Worm (Caenorhabditis elegans) whole organism, L1 larva: ENCODE measurements around the gene F17C8.3.

Experiments
- F16B12.6 ChIP-seq: fragments of 150-350 bp; optimal IDR thresholded peaks from 2 replicates; lab custom pipeline; 2014; ENCODE audit warnings: missing biosample characterization, missing genetic modification characterization
- alr-1 ChIP-seq: fragments of 200-800 bp; sonication (Bioruptor generic); optimal IDR thresholded peaks from 2 replicates; lab custom pipeline; 2018; ENCODE audit warnings: borderline replicate concordance, mild to moderate bottlenecking, missing genetic modification characterization, missing compliant biosample characterization
- aly-2 ChIP-seq: fragments of 150-350 bp; optimal IDR thresholded peaks from 2 replicates; lab custom pipeline; 2014; ENCODE audit warnings: missing biosample characterization, missing genetic modification characterization
- blmp-1 ChIP-seq: fragments of 150-350 bp; optimal IDR thresholded peaks from 2 replicates; lab custom pipeline; 2014; ENCODE audit warnings: missing biosample characterization, missing genetic modification characterization
- ceh-63 ChIP-seq: fragments of 200-800 bp; sonication (Bioruptor generic); optimal IDR thresholded peaks from 2 replicates; lab custom pipeline; 2018; ENCODE audit warnings: mild to moderate bottlenecking, missing genetic modification characterization, missing compliant biosample characterization
- ceh-8 ChIP-seq: fragments of 200-800 bp; sonication (Bioruptor generic); optimal IDR thresholded peaks from 2 replicates; lab custom pipeline; 2018; ENCODE audit warnings: mild to moderate bottlenecking, missing genetic modification characterization, moderate library complexity, missing compliant biosample characterization
- ceh-82 ChIP-seq, 3 experiments: fragments of 150-350 bp in 1 of 3; sonication (generic microtip) in 2 of 3; optimal IDR thresholded peaks; 2 replicates each; lab custom pipeline; 2014 to 2017; ENCODE audit warnings: missing biosample characterization in 3 of 3, missing genetic modification characterization in 3 of 3
- ceh-90 ChIP-seq: sonication (generic microtip); optimal IDR thresholded peaks from 2 replicates; lab custom pipeline; 2016; ENCODE audit warnings: missing genetic modification characterization, missing compliant biosample characterization
- dsc-1 ChIP-seq: sonication (generic microtip); optimal IDR thresholded peaks from 2 replicates; lab custom pipeline; 2016; ENCODE audit warnings: mild to moderate bottlenecking, missing genetic modification characterization, missing compliant biosample characterization
- efl-1 ChIP-seq, 4 experiments: fragments of 150-350 bp; optimal IDR thresholded peaks in 3 of 4; peaks in 1 of 4; 1 replicate in 1 of 4; 2 replicates in 3 of 4; lab custom pipeline; 2014; ENCODE audit warnings: missing biosample characterization in 2 of 4, missing genetic modification characterization in 2 of 4, missing genetic modification reagents in 2 of 4
- efl-3 ChIP-seq: fragments of 200-800 bp; sonication (Bioruptor generic); optimal IDR thresholded peaks from 2 replicates; lab custom pipeline; 2018; ENCODE audit warnings: mild to moderate bottlenecking, missing genetic modification characterization, missing compliant biosample characterization
- egl-27 ChIP-seq, 2 experiments: fragments of 150-350 bp in 1 of 2; sonication (generic microtip); optimal IDR thresholded peaks; 3 replicates each; lab custom pipeline; 2017 to 2018; ENCODE audit warnings: missing biosample characterization in 2 of 2, missing genetic modification characterization in 2 of 2, missing genetic modification reagents in 2 of 2
- elt-2 ChIP-seq: sonication (generic microtip); optimal IDR thresholded peaks from 2 replicates; lab custom pipeline; 2016; ENCODE audit warnings: missing genetic modification characterization, mild to moderate bottlenecking, inconsistent platforms, missing compliant biosample characterization, missing genetic modification reagents
- ets-5 ChIP-seq: fragments of 200-800 bp; sonication (Bioruptor generic); IDR thresholded peaks from 2 replicates; pipeline ENCODE4 v1.3.6; 2022; ENCODE audit warnings: missing genetic modification characterization, missing compliant biosample characterization
- fkh-10 ChIP-seq: sonication (generic microtip); optimal IDR thresholded peaks from 2 replicates; lab custom pipeline; 2017; ENCODE audit warnings: missing biosample characterization, missing genetic modification reagents, missing genetic modification characterization
- fkh-4 ChIP-seq: sonication (generic microtip); optimal IDR thresholded peaks from 2 replicates; lab custom pipeline; 2016; ENCODE audit warnings: missing compliant biosample characterization, missing genetic modification characterization, borderline replicate concordance
- fkh-8 ChIP-seq: sonication (generic microtip); optimal IDR thresholded peaks from 2 replicates; lab custom pipeline; 2016; ENCODE audit warnings: mild to moderate bottlenecking, missing genetic modification characterization, missing compliant biosample characterization
- fos-1 ChIP-seq: fragments of 150-350 bp; optimal IDR thresholded peaks from 2 replicates; lab custom pipeline; 2014; ENCODE audit warnings: missing biosample characterization, missing genetic modification characterization
- grh-1 ChIP-seq: fragments of 200-800 bp; sonication (Bioruptor generic); IDR thresholded peaks from 2 replicates; pipeline ENCODE4 v1.3.6; 2022; ENCODE audit warnings: missing genetic modification reagents, missing genetic modification characterization, missing compliant biosample characterization
- hlh-17 ChIP-seq: fragments of 200-800 bp; sonication (Bioruptor generic); optimal IDR thresholded peaks from 2 replicates; lab custom pipeline; 2018; ENCODE audit warnings: missing genetic modification characterization, mild to moderate bottlenecking, missing compliant biosample characterization, moderate library complexity, borderline replicate concordance
- hlh-4 ChIP-seq: sonication (generic microtip); optimal IDR thresholded peaks from 2 replicates; lab custom pipeline; 2016; ENCODE audit warnings: mild to moderate bottlenecking, missing genetic modification characterization, missing compliant biosample characterization
- hpl-2 ChIP-seq: fragments of 150-350 bp; optimal IDR thresholded peaks from 2 replicates; lab custom pipeline; 2014; ENCODE audit warnings: missing biosample characterization, missing genetic modification reagents, missing genetic modification characterization
- isw-1 ChIP-seq: fragments of 200-800 bp; sonication (Bioruptor generic); IDR thresholded peaks from 2 replicates; pipeline ENCODE4 v1.3.6; 2022; ENCODE audit warnings: missing genetic modification characterization, missing compliant biosample characterization
- jun-1 ChIP-seq: fragments of 150-350 bp; optimal IDR thresholded peaks from 2 replicates; lab custom pipeline; 2014; ENCODE audit warnings: missing biosample characterization, missing genetic modification reagents, missing genetic modification characterization
- lin-13 ChIP-seq: fragments of 150-350 bp; optimal IDR thresholded peaks from 2 replicates; lab custom pipeline; 2014; ENCODE audit warnings: missing biosample characterization, missing genetic modification reagents, missing genetic modification characterization
- lin-35 ChIP-seq, 2 experiments: fragments of 150-350 bp; optimal IDR thresholded peaks; 2 replicates each; lab custom pipeline; 2014; ENCODE audit warnings: missing biosample characterization in 2 of 2, missing genetic modification characterization in 2 of 2, missing genetic modification reagents in 2 of 2
- lir-3 ChIP-seq: sonication (generic microtip); optimal IDR thresholded peaks from 2 replicates; lab custom pipeline; 2016; ENCODE audit warnings: mild to moderate bottlenecking, missing genetic modification characterization, moderate library complexity, missing compliant biosample characterization; ENCODE audit not compliant: poor library complexity
- mab-9 ChIP-seq: fragments of 200-800 bp; sonication (Bioruptor generic); IDR thresholded peaks from 2 replicates; pipeline ENCODE4 v1.3.6; 2022; ENCODE audit warnings: missing genetic modification reagents, missing genetic modification characterization, missing compliant biosample characterization
- mef-2 ChIP-seq: fragments of 150-350 bp; optimal IDR thresholded peaks from 2 replicates; lab custom pipeline; 2014; ENCODE audit warnings: missing biosample characterization, missing genetic modification characterization
- nhr-12 ChIP-seq: sonication (generic microtip); optimal IDR thresholded peaks from 2 replicates; lab custom pipeline; 2017; ENCODE audit warnings: missing biosample characterization, missing genetic modification characterization
- nhr-237 ChIP-seq: fragments of 150-350 bp; optimal IDR thresholded peaks from 2 replicates; lab custom pipeline; 2014; ENCODE audit warnings: missing biosample characterization, missing genetic modification characterization
- nhr-47 ChIP-seq: sonication (generic microtip); optimal IDR thresholded peaks from 2 replicates; lab custom pipeline; 2016; ENCODE audit warnings: mild to moderate bottlenecking, missing genetic modification characterization, moderate library complexity, missing compliant biosample characterization
- nhr-71 ChIP-seq: sonication (generic microtip); optimal IDR thresholded peaks from 2 replicates; lab custom pipeline; 2016; ENCODE audit warnings: mild to moderate bottlenecking, missing genetic modification characterization, moderate library complexity, missing compliant biosample characterization
- nhr-76 ChIP-seq: sonication (generic microtip); optimal IDR thresholded peaks from 2 replicates; lab custom pipeline; 2017; ENCODE audit warnings: missing biosample characterization, missing genetic modification characterization
- nhr-84 ChIP-seq: sonication (generic microtip); optimal IDR thresholded peaks from 2 replicates; lab custom pipeline; 2017; ENCODE audit warnings: missing biosample characterization, missing genetic modification characterization
- nhr-90 ChIP-seq: sonication (generic microtip); optimal IDR thresholded peaks from 2 replicates; lab custom pipeline; 2016; ENCODE audit warnings: mild to moderate bottlenecking, missing genetic modification characterization, missing compliant biosample characterization; ENCODE audit not compliant: poor library complexity
- pax-3 ChIP-seq: fragments of 200-800 bp; sonication (Bioruptor generic); optimal IDR thresholded peaks from 2 replicates; lab custom pipeline; 2018; ENCODE audit warnings: mild to moderate bottlenecking, missing genetic modification characterization, moderate library complexity, missing compliant biosample characterization
- rnt-1 ChIP-seq: sonication (generic microtip); optimal IDR thresholded peaks from 2 replicates; lab custom pipeline; 2016; ENCODE audit warnings: mild to moderate bottlenecking, missing genetic modification characterization, moderate library complexity, missing compliant biosample characterization
- skn-1 ChIP-seq: fragments of 150-350 bp; optimal IDR thresholded peaks from 2 replicates; lab custom pipeline; 2014; ENCODE audit warnings: missing biosample characterization, missing genetic modification characterization
- snpc-4 ChIP-seq: fragments of 150-350 bp; optimal IDR thresholded peaks from 2 replicates; lab custom pipeline; 2014; ENCODE audit warnings: missing biosample characterization, missing genetic modification characterization
- sox-4 ChIP-seq: sonication (generic microtip); optimal IDR thresholded peaks from 2 replicates; lab custom pipeline; 2016; ENCODE audit warnings: missing genetic modification characterization, missing compliant biosample characterization
- sptf-1 ChIP-seq: fragments of 150-350 bp; optimal IDR thresholded peaks from 2 replicates; lab custom pipeline; 2014; ENCODE audit warnings: missing biosample characterization, missing genetic modification characterization
- sup-37 ChIP-seq: fragments of 200-800 bp; sonication (Bioruptor generic); optimal IDR thresholded peaks from 2 replicates; lab custom pipeline; 2018; ENCODE audit warnings: mild to moderate bottlenecking, missing genetic modification characterization, missing compliant biosample characterization
- swsn-7 ChIP-seq: sonication (generic microtip); optimal IDR thresholded peaks from 2 replicates; lab custom pipeline; 2016; ENCODE audit warnings: missing genetic modification characterization, missing compliant biosample characterization
- tlp-1 ChIP-seq: fragments of 150-350 bp; optimal IDR thresholded peaks from 2 replicates; lab custom pipeline; 2014; ENCODE audit warnings: missing biosample characterization, missing genetic modification characterization
- unc-62 ChIP-seq: fragments of 150-350 bp; optimal IDR thresholded peaks from 2 replicates; lab custom pipeline; 2014; ENCODE audit warnings: missing biosample characterization, missing genetic modification reagents, missing genetic modification characterization
- vab-15 ChIP-seq: sonication (generic microtip); optimal IDR thresholded peaks from 2 replicates; lab custom pipeline; 2017; ENCODE audit warnings: missing genotype, mild to moderate bottlenecking, missing genetic modification characterization, missing compliant biosample characterization
- xbp-1 ChIP-seq: sonication (generic microtip); optimal IDR thresholded peaks from 2 replicates; lab custom pipeline; 2016; ENCODE audit warnings: missing genetic modification characterization, missing compliant biosample characterization
- zag-1 ChIP-seq: fragments of 150-350 bp; optimal IDR thresholded peaks from 2 replicates; lab custom pipeline; 2014; ENCODE audit warnings: missing biosample characterization, missing genetic modification characterization
- zip-4 ChIP-seq: fragments of 200-800 bp; sonication (Bioruptor generic); optimal IDR thresholded peaks from 2 replicates; lab custom pipeline; 2018; ENCODE audit warnings: mild to moderate bottlenecking, missing genetic modification characterization, moderate library complexity, missing compliant biosample characterization
- ztf-11 ChIP-seq, 2 experiments: sonication (generic microtip); optimal IDR thresholded peaks; 2 replicates each; lab custom pipeline; 2016 to 2017; ENCODE audit warnings: missing genetic modification characterization in 2 of 2, missing biosample characterization in 1 of 2, missing compliant biosample characterization in 1 of 2

F17C8.3 gene

ce11 chrIII:4754001-4754561 is 22.3 kb downstream of the F17C8.3 start, which contains the start of the genes rps-0 and rbg-3 (continued):
- TF ChIP-seq sup-37 (GFP tag; lab: Kevin White, UChicago) (peak; percentile 38), hpl-2 (GFP tag; lab: Kevin White, UChicago) (peak; percentile 55), dsc-1 (tag; lab: Kevin White, UChicago) (peak; percentile 92), xbp-1 (tag; lab: Kevin White, UChicago) (peak; percentile 93), zip-4 (GFP tag; lab: Kevin White, UChicago) (peak; percentile 74), ceh-90 (tag; lab: Kevin White, UChicago) (peak; percentile 20), sox-4 (tag; lab: Kevin White, UChicago) (peak; percentile 64), elt-2 (peak; percentile 49), isw-1 (GFP tag; lab: Robert Waterston, UW) (peak; percentile 93), ceh-82 (tag; optimal IDR thresholded peaks at IDR 0.05; lab: Kevin White, UChicago) (peak; percentile 93 to 94 (median 93)), swsn-7 (peak; percentile 92), fkh-8 (tag; lab: Kevin White, UChicago) (peak; percentile 94), sptf-1 (tag; lab: Kevin White, UChicago) (no peak), nhr-90 (tag; lab: Kevin White, UChicago) (peak; percentile 89), egl-27 (tag; optimal IDR thresholded peaks at IDR 0.05; lab: Kevin White, UChicago) (no peak), jun-1 (tag; lab: Kevin White, UChicago) (peak; percentile 90), hlh-4 (tag; lab: Kevin White, UChicago) (no peak), nhr-71 (peak; percentile 97), lir-3 (peak; percentile 75), zag-1 (tag; lab: Kevin White, UChicago) (no peak), lin-13 (GFP tag; lab: Kevin White, UChicago) (peak; percentile 90), blmp-1 (tag; lab: Kevin White, UChicago) (peak; percentile 89), ets-5 (GFP tag; lab: Robert Waterston, UW) (no peak), hlh-17 (GFP tag; lab: Kevin White, UChicago) (no peak), aly-2 (peak; percentile 66), nhr-12 (tag; lab: Kevin White, UChicago) (no peak), efl-3 (GFP tag; lab: Kevin White, UChicago) (no peak), mef-2 (tag; lab: Kevin White, UChicago) (peak; percentile 57), snpc-4 (tag; lab: Kevin White, UChicago) (peak; percentile 47), lin-35 (GFP tag; optimal IDR thresholded peaks at IDR 0.05; lab: Kevin White, UChicago) (peak; percentile 92 to 95), nhr-47 (tag; lab: Kevin White, UChicago) (peak; percentile 95), ztf-11 (tag; optimal IDR thresholded peaks at IDR 0.05; lab: Kevin White, UChicago) (peak in 1 of 2 experiments; percentile 72), unc-62 (GFP tag; lab: Kevin White, UChicago) (no peak), rnt-1 (tag; lab: Kevin White, UChicago) (peak; percentile 92), fkh-10 (GFP tag; lab: Kevin White, UChicago) (peak; percentile 42), ceh-63 (GFP tag; lab: Kevin White, UChicago) (no peak), alr-1 (tag; lab: Kevin White, UChicago) (no peak), vab-15 (tag; lab: Kevin White, UChicago) (peak; percentile 77), grh-1 (GFP tag; lab: Robert Waterston, UW) (peak; percentile 79), tlp-1 (no peak), F16B12.6 (tag; lab: Kevin White, UChicago) (peak; percentile 71), fos-1 (tag; lab: Kevin White, UChicago) (peak; percentile 88), mab-9 (GFP tag; lab: Robert Waterston, UW) (peak; percentile 72), ceh-8 (GFP tag; lab: Kevin White, UChicago) (peak; percentile 90), nhr-84 (tag; lab: Kevin White, UChicago) (no peak), efl-1 (optimal IDR thresholded peaks at IDR 0.05; lab: Kevin White, UChicago) (peak; percentile 94 to 95), efl-1 (GFP tag; optimal IDR thresholded peaks at IDR 0.05 in 1 of 2; lab: Kevin White, UChicago) (peak; percentile 88 to 99), skn-1 (tag; lab: Kevin White, UChicago) (peak; percentile 76), pax-3 (tag; lab: Kevin White, UChicago) (peak; percentile 75), nhr-76 (no peak), fkh-4 (tag; lab: Kevin White, UChicago) (peak; percentile 52), nhr-237 (tag; lab: Kevin White, UChicago) (peak; percentile 49)
